Fruit fly (Drosophila melanogaster): Measurements from ENCODE around the gene Remo.

Remo gene

DNA sequence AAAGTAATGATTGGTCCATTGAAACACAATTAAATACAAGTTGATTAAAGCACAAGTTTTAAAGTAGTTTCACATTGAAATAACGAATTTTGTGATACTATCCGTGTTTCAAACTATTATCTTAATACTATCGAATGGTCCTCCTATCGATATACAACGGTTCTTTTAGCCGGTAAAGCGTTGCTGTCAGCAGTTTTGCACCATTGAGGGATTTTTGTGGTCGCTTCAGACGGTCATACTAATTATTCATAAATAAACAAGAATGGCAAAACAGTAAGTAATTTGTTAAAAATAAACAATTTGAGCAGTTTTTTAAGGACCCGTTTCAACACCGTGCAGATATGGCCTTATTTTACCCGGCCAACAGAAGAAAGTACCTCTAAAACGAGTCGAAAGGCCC lies 50.3 kb downstream of the Remo start, which contains the start of gene CG15747:
CG15747 (plus strand) TSS at position 206 of the 400 bp plus-strand sequence.
- TF ChIP-seq usp (GFP tag; optimal IDR thresholded peaks at IDR 0.05) (no peak), CG8478 (optimal IDR thresholded peaks at IDR 0.05) (no peak), psq (optimal IDR thresholded peaks at IDR 0.05) (no peak), Dll (optimal IDR thresholded peaks at IDR 0.05) (no peak)

Data from whole organism.